Fruit fly (Drosophila melanogaster) whole organism, embryonic: ENCODE data around the gene Trs23.
A peak's percentile ranks its signal among the peaks of the same experiment; 100 is the strongest.

Source experiments
- Blimp-1 ChIP-seq: fragments of 200-800 bp; sonication (Bioruptor generic); optimal IDR thresholded peaks from 3 replicates; lab custom pipeline; 2018; ENCODE audit warnings: missing biosample characterization, missing genetic modification characterization, mild to moderate bottlenecking, moderate library complexity, missing genetic modification reagents
- CG10274 ChIP-seq: fragments of 200-800 bp; sonication (Bioruptor generic); optimal IDR thresholded peaks from 3 replicates; lab custom pipeline; 2017; ENCODE audit warnings: missing biosample characterization, mild to moderate bottlenecking, missing genetic modification characterization
- CG12219 ChIP-seq: fragments of 200-800 bp; sonication (Bioruptor generic); optimal IDR thresholded peaks from 3 replicates; lab custom pipeline; 2018; ENCODE audit warnings: missing biosample characterization, mild to moderate bottlenecking, missing genetic modification characterization
- CG12236 ChIP-seq: fragments of 200-800 bp; sonication (Bioruptor generic); optimal IDR thresholded peaks from 2 replicates; lab custom pipeline; 2016; ENCODE audit warnings: missing biosample characterization, missing genetic modification characterization
- CG12769 ChIP-seq: fragments of 200-800 bp; sonication (Bioruptor generic); optimal IDR thresholded peaks from 2 replicates; lab custom pipeline; 2019; ENCODE audit warnings: missing biosample characterization, mild to moderate bottlenecking, missing genetic modification characterization, moderate library complexity
- CG15011 ChIP-seq: fragments of 200-800 bp; sonication (Bioruptor generic); optimal IDR thresholded peaks from 3 replicates; lab custom pipeline; 2018; ENCODE audit warnings: missing biosample characterization, mild to moderate bottlenecking, missing genetic modification characterization
- CG15269 ChIP-seq: fragments of 200-800 bp; sonication (Bioruptor generic); optimal IDR thresholded peaks from 2 replicates; lab custom pipeline; 2018; ENCODE audit warnings: missing biosample characterization, mild to moderate bottlenecking, missing genetic modification characterization, moderate library complexity
- CG15601 ChIP-seq: fragments of 200-800 bp; sonication (Bioruptor generic); optimal IDR thresholded peaks from 3 replicates; lab custom pipeline; 2019; ENCODE audit warnings: missing biosample characterization, mild to moderate bottlenecking, missing genetic modification characterization, moderate library complexity
- CG15696 ChIP-seq: fragments of 200-800 bp; sonication (Bioruptor generic); optimal IDR thresholded peaks from 2 replicates; lab custom pipeline; 2019; ENCODE audit warnings: missing biosample characterization, mild to moderate bottlenecking, missing genetic modification characterization, moderate library complexity
- CG1792 ChIP-seq: fragments of 200-800 bp; sonication (Bioruptor generic); optimal IDR thresholded peaks from 2 replicates; lab custom pipeline; 2016; ENCODE audit warnings: missing biosample characterization, missing genetic modification characterization
- CG18599 ChIP-seq: fragments of 200-800 bp; sonication (Bioruptor generic); optimal IDR thresholded peaks from 3 replicates; lab custom pipeline; 2017; ENCODE audit warnings: missing biosample characterization, missing genetic modification characterization, mild to moderate bottlenecking, moderate library complexity, missing genetic modification reagents
- CG2129 ChIP-seq: fragments of 200-800 bp; sonication (Bioruptor generic); IDR thresholded peaks from 2 replicates; pipeline ENCODE4 v1.3.6; 2022; ENCODE audit warnings: missing biosample characterization, missing genetic modification characterization; ENCODE audit not compliant: partially characterized antibody
- CG2199 ChIP-seq: fragments of 200-800 bp; sonication (Bioruptor generic); IDR thresholded peaks from 3 replicates; pipeline ENCODE4 v1.3.6; 2022; ENCODE audit warnings: missing biosample characterization, missing genetic modification characterization
- CG3065 ChIP-seq: fragments of 200-800 bp; sonication (Bioruptor generic); optimal IDR thresholded peaks from 2 replicates; lab custom pipeline; 2016; ENCODE audit warnings: missing biosample characterization, missing genetic modification characterization
- CG31365 ChIP-seq: fragments of 200-800 bp; sonication (Bioruptor generic); optimal IDR thresholded peaks from 2 replicates; lab custom pipeline; 2018; ENCODE audit warnings: missing biosample characterization, mild to moderate bottlenecking, missing genetic modification characterization
- CG32767 ChIP-seq: fragments of 200-800 bp; sonication (Bioruptor generic); IDR thresholded peaks from 2 replicates; pipeline ENCODE4 v1.3.6; 2022; ENCODE audit warnings: missing biosample characterization, missing genetic modification characterization
- CG4707 ChIP-seq: fragments of 200-800 bp; sonication (Bioruptor generic); optimal IDR thresholded peaks from 2 replicates; lab custom pipeline; 2018; ENCODE audit warnings: missing biosample characterization, mild to moderate bottlenecking, missing genetic modification characterization, moderate library complexity
- CG5953 ChIP-seq: fragments of 200-800 bp; sonication (Bioruptor generic); IDR thresholded peaks from 2 replicates; pipeline ENCODE4 v1.3.6; 2022; ENCODE audit warnings: missing biosample characterization, missing genetic modification characterization
- CG6175 ChIP-seq: fragments of 200-800 bp; sonication (Bioruptor generic); IDR thresholded peaks from 3 replicates; pipeline ENCODE4 v1.3.6; 2022; ENCODE audit warnings: missing biosample characterization, missing genetic modification characterization
- CG7928 ChIP-seq: fragments of 200-800 bp; sonication (Bioruptor generic); optimal IDR thresholded peaks from 2 replicates; lab custom pipeline; 2017; ENCODE audit warnings: missing biosample characterization, mild to moderate bottlenecking, missing genetic modification characterization
- CG9609 ChIP-seq: fragments of 200-800 bp; sonication (Bioruptor generic); optimal IDR thresholded peaks from 3 replicates; lab custom pipeline; 2016; ENCODE audit warnings: missing biosample characterization, missing genetic modification characterization
- CTCF ChIP-seq: fragments of 200-800 bp; sonication (Bioruptor generic); optimal IDR thresholded peaks from 2 replicates; lab custom pipeline; 2017; ENCODE audit warnings: missing biosample characterization, mild to moderate bottlenecking, missing genetic modification characterization, moderate library complexity
- Deaf1 ChIP-seq: fragments of 200-800 bp; optimal IDR thresholded peaks from 3 replicates; lab custom pipeline; 2019; ENCODE audit warnings: missing biosample characterization, mild to moderate bottlenecking, missing genetic modification characterization, moderate library complexity
- Dp ChIP-seq: fragments of 200-800 bp; sonication (Bioruptor generic); optimal IDR thresholded peaks from 2 replicates; lab custom pipeline; 2018; ENCODE audit warnings: missing biosample characterization, mild to moderate bottlenecking, missing genetic modification characterization, moderate library complexity
- Ets97D ChIP-seq: fragments of 200-800 bp; sonication (Bioruptor generic); optimal IDR thresholded peaks from 3 replicates; lab custom pipeline; 2016; ENCODE audit warnings: missing biosample characterization, missing genetic modification characterization
- Gsc ChIP-seq: fragments of 200-800 bp; sonication (Bioruptor generic); IDR thresholded peaks from 2 replicates; pipeline ENCODE4 v1.3.6; 2022; ENCODE audit warnings: missing biosample characterization, missing genetic modification characterization
- MBD-R2 ChIP-seq: fragments of 200-800 bp; sonication (Bioruptor generic); IDR thresholded peaks from 2 replicates; pipeline ENCODE4 v1.3.6; 2022; ENCODE audit warnings: missing biosample characterization, missing genetic modification characterization
- NK7.1 ChIP-seq: fragments of 200-800 bp; sonication (Bioruptor generic); optimal IDR thresholded peaks from 3 replicates; lab custom pipeline; 2016; ENCODE audit warnings: missing biosample characterization, missing genetic modification characterization
- NfI ChIP-seq: fragments of 200-800 bp; sonication (Bioruptor generic); optimal IDR thresholded peaks from 3 replicates; lab custom pipeline; 2018; ENCODE audit warnings: missing biosample characterization, mild to moderate bottlenecking, missing genetic modification characterization, moderate library complexity
- PHDP ChIP-seq: fragments of 200-800 bp; sonication (Bioruptor generic); optimal IDR thresholded peaks from 3 replicates; lab custom pipeline; 2018; ENCODE audit warnings: missing biosample characterization, mild to moderate bottlenecking, missing genetic modification characterization, moderate library complexity
- Pdp1 ChIP-seq, 2 experiments: fragments of 200-800 bp; sonication (Bioruptor generic); optimal IDR thresholded peaks; 3 replicates each; lab custom pipeline; 2016; ENCODE audit warnings: missing biosample characterization in 2 of 2, missing genetic modification characterization in 2 of 2, mild to moderate bottlenecking in 1 of 2, moderate library complexity in 1 of 2
- Sox100B ChIP-seq: fragments of 200-800 bp; sonication (Bioruptor generic); optimal IDR thresholded peaks from 3 replicates; lab custom pipeline; 2018; ENCODE audit warnings: missing biosample characterization, mild to moderate bottlenecking, missing genetic modification characterization
- ac ChIP-seq: fragments of 200-800 bp; sonication (Bioruptor generic); optimal IDR thresholded peaks from 3 replicates; lab custom pipeline; 2017; ENCODE audit warnings: missing biosample characterization, mild to moderate bottlenecking, missing genetic modification characterization
- cad ChIP-seq: fragments of >200 bp; optimal IDR thresholded peaks from 2 replicates; lab custom pipeline; 2017; ENCODE audit warnings: missing biosample characterization, missing genetic modification characterization
- da ChIP-seq: fragments of 200-800 bp; sonication (Bioruptor generic); optimal IDR thresholded peaks from 2 replicates; lab custom pipeline; 2016; ENCODE audit warnings: missing biosample characterization, missing genetic modification characterization
- fd64A ChIP-seq: fragments of 200-800 bp; sonication (Bioruptor generic); optimal IDR thresholded peaks from 3 replicates; lab custom pipeline; 2018; ENCODE audit warnings: missing biosample characterization, mild to moderate bottlenecking, missing genetic modification characterization
- fu2 ChIP-seq: fragments of 200-800 bp; sonication (Bioruptor generic); optimal IDR thresholded peaks from 2 replicates; lab custom pipeline; 2016; ENCODE audit warnings: missing biosample characterization, missing genetic modification characterization
- gce ChIP-seq: fragments of 200-800 bp; sonication (Bioruptor generic); IDR thresholded peaks from 3 replicates; pipeline ENCODE4 v1.3.6; 2022; ENCODE audit warnings: missing biosample characterization, missing genetic modification characterization
- gfzf ChIP-seq: fragments of 200-800 bp; sonication (Bioruptor generic); optimal IDR thresholded peaks from 2 replicates; lab custom pipeline; 2016; ENCODE audit warnings: missing biosample characterization, mild to moderate bottlenecking, missing genetic modification characterization, moderate library complexity
- gsb ChIP-seq: fragments of 200-800 bp; sonication (Bioruptor generic); IDR thresholded peaks from 2 replicates; pipeline ENCODE4 v1.3.6; 2022; ENCODE audit warnings: missing biosample characterization, missing genetic modification characterization
- gsb-n ChIP-seq: fragments of 200-800 bp; sonication (Bioruptor generic); optimal IDR thresholded peaks from 3 replicates; lab custom pipeline; 2018; ENCODE audit warnings: missing biosample characterization, mild to moderate bottlenecking, missing genetic modification characterization
- gt ChIP-seq: fragments of 200-800 bp; sonication (Bioruptor generic); IDR thresholded peaks from 2 replicates; pipeline ENCODE4 v1.3.6; 2022; ENCODE audit warnings: missing biosample characterization, missing genetic modification characterization
- lbe ChIP-seq: fragments of 200-800 bp; sonication (Bioruptor generic); optimal IDR thresholded peaks from 2 replicates; lab custom pipeline; 2016; ENCODE audit warnings: missing biosample characterization, mild to moderate bottlenecking, missing genetic modification characterization
- lmd ChIP-seq: fragments of 200-800 bp; sonication (Bioruptor generic); IDR thresholded peaks from 2 replicates; pipeline ENCODE4 v1.3.6; 2022; ENCODE audit warnings: missing biosample characterization, missing genetic modification characterization
- lola ChIP-seq, 3 experiments: fragments of >200 bp in 2 of 3; fragments of 200-800 bp in 1 of 3; sonication (Bioruptor generic) in 1 of 3; optimal IDR thresholded peaks; 2 replicates each; lab custom pipeline; 2017 to 2019; ENCODE audit warnings: missing biosample characterization in 3 of 3, missing genetic modification characterization in 3 of 3, mild to moderate bottlenecking in 1 of 3, moderate library complexity in 1 of 3
- mirr ChIP-seq: fragments of 200-800 bp; sonication (Bioruptor generic); optimal IDR thresholded peaks from 3 replicates; lab custom pipeline; 2018; ENCODE audit warnings: missing biosample characterization, mild to moderate bottlenecking, missing genetic modification characterization
- pfk ChIP-seq: fragments of 200-800 bp; sonication (Bioruptor generic); optimal IDR thresholded peaks from 2 replicates; lab custom pipeline; 2018; ENCODE audit warnings: missing biosample characterization, mild to moderate bottlenecking, missing genetic modification characterization, moderate library complexity
- pros ChIP-seq: fragments of 200-800 bp; sonication (Bioruptor generic); optimal IDR thresholded peaks from 3 replicates; lab custom pipeline; 2019; ENCODE audit warnings: missing biosample characterization, mild to moderate bottlenecking, missing genetic modification characterization, moderate library complexity
- salm ChIP-seq: fragments of 200-800 bp; sonication (Bioruptor generic); optimal IDR thresholded peaks from 2 replicates; lab custom pipeline; 2018; ENCODE audit warnings: missing biosample characterization, mild to moderate bottlenecking, missing genetic modification characterization
- tap ChIP-seq: fragments of 200-800 bp; optimal IDR thresholded peaks from 3 replicates; lab custom pipeline; 2019; ENCODE audit warnings: missing biosample characterization, mild to moderate bottlenecking, missing genetic modification characterization, moderate library complexity
- zen ChIP-seq: fragments of 200-800 bp; sonication (Bioruptor generic); optimal IDR thresholded peaks from 3 replicates; lab custom pipeline; 2018; ENCODE audit warnings: missing biosample characterization, mild to moderate bottlenecking, missing genetic modification characterization, moderate library complexity

Gene Trs23

dm6 chr2L:8694250-8694704 is 8.2 kb downstream of the Trs23 start (continued):
- TF ChIP-seq Blimp-1 (no peak), Ets97D (GFP tag; lab: Kevin White, UChicago) (no peak), pros (GFP tag; lab: Kevin White, UChicago) (no peak), CG12769 (tag; lab: Kevin White, UChicago) (peak; percentile 0), lola (GFP tag; optimal IDR thresholded peaks at IDR 0.05; lab: Kevin White, UChicago) (no peak), NfI (GFP tag; lab: Kevin White, UChicago) (peak; percentile 11), CG1792 (GFP tag; lab: Kevin White, UChicago) (no peak), gsb (GFP tag; lab: Robert Waterston, UW) (no peak), CG31365 (tag; lab: Kevin White, UChicago) (peak; percentile 5), CG18599 (GFP tag; lab: Kevin White, UChicago) (peak; percentile 45), CTCF (GFP tag; lab: Kevin White, UChicago) (no peak), CG15269 (tag; lab: Kevin White, UChicago) (no peak), CG9609 (GFP tag; lab: Kevin White, UChicago) (no peak), cad (GFP tag; lab: Kevin White, UChicago) (no peak), Dp (GFP tag; lab: Kevin White, UChicago) (no peak), fu2 (no peak), tap (tag; lab: Kevin White, UChicago) (peak; percentile 48), NK7.1 (no peak), CG5953 (GFP tag; lab: Robert Waterston, UW) (0 out of 2 replicates have a peak, but pooled peaks have one; percentile 11), Gsc (GFP tag; lab: Robert Waterston, UW) (no peak), salm (tag; lab: Kevin White, UChicago) (no peak), MBD-R2 (GFP tag; lab: Robert Waterston, UW) (no peak), Sox100B (GFP tag; lab: Kevin White, UChicago) (no peak), gfzf (no peak), Pdp1 (GFP tag; optimal IDR thresholded peaks at IDR 0.05; lab: Kevin White, UChicago) (peak in 1 of 2 experiments; percentile 34), CG7928 (GFP tag; lab: Kevin White, UChicago) (no peak), CG15011 (peak; percentile 10), CG4707 (GFP tag; lab: Kevin White, UChicago) (peak; percentile 9), CG2199 (GFP tag; lab: Robert Waterston, UW) (peak; percentile 92; the same call in 2 of the 3 replicates), CG12219 (GFP tag; lab: Kevin White, UChicago) (peak; percentile 43), zen (no peak), pfk (no peak), ac (GFP tag; lab: Kevin White, UChicago) (no peak), CG10274 (GFP tag; lab: Kevin White, UChicago) (no peak), gt (GFP tag; lab: Robert Waterston, UW) (no peak), CG32767 (GFP tag; lab: Robert Waterston, UW) (no peak), PHDP (tag; lab: Kevin White, UChicago) (peak; percentile 18), Deaf1 (tag; lab: Kevin White, UChicago) (peak; percentile 80), da (GFP tag; lab: Kevin White, UChicago) (no peak), lbe (GFP tag; lab: Kevin White, UChicago) (no peak), lmd (no peak), gce (GFP tag; lab: Robert Waterston, UW) (no peak), fd64A (GFP tag; lab: Kevin White, UChicago) (peak; percentile 34), gsb-n (tag; lab: Kevin White, UChicago) (no peak), CG12236 (GFP tag; lab: Kevin White, UChicago) (no peak), CG15696 (tag; lab: Kevin White, UChicago) (no peak), CG3065 (no peak), CG15601 (tag; lab: Kevin White, UChicago) (no peak), mirr (GFP tag; lab: Kevin White, UChicago) (peak; percentile 89), CG6175 (no peak), CG2129 (GFP tag; lab: Robert Waterston, UW) (no peak)
